Fruit fly (Drosophila melanogaster): ENCODE measurements around the gene tim.

The tim gene

DNA sequence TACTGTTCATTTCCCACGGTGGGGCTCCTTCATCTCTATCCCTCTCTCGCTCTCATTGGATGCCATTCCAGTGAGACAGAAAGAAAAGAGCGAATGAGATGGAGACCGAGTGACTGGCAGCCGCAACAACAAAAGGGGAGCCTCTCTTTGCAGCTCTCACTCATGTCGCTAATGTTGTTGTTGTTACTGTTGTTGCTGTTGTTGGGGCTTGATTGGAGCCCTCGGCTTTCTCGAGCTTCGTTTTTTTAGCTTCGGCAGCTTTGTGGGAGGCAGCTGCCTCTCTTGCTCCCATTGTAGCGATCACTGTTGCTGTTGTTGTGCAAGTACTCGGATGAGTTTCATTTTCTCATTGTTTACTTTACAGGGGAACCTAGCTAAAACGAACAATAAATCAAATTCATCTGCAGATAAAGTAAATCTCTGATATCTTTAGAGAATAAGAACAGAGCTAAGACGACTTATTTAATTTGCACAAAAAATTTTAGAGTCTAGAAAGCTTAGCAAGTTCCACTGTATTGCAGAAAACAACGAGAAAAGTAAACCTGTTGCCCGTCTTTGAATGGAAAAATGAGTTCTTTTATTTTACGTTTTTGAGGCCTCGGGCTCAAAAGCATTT, 26.4 kb upstream of the tim start (continued):
- TF ChIP-seq CG15514 (GFP tag; optimal IDR thresholded peaks at IDR 0.05), result no peak
- TF ChIP-seq CG42726 (GFP tag; IDR thresholded peaks at IDR 0.05; ENCODE audit: partially characterized antibody), result no peak
- TF ChIP-seq row (GFP tag; IDR thresholded peaks at IDR 0.05), result peak; percentile 65
- TF ChIP-seq amos (GFP tag; IDR thresholded peaks at IDR 0.05; ENCODE audit: partially characterized antibody), result no peak
- TF ChIP-seq lbe (GFP tag; optimal IDR thresholded peaks at IDR 0.05), result peak; percentile 55
- peak; percentile 11 for TF ChIP-seq CG30431 (GFP tag; optimal IDR thresholded peaks at IDR 0.05)
- peak; percentile 61 for TF ChIP-seq Ssrp (tag; optimal IDR thresholded peaks at IDR 0.05)
- peak; percentile 29 for TF ChIP-seq CG5245 (GFP tag; optimal IDR thresholded peaks at IDR 0.05)
- peak; percentile 37; the same call in 1 of the 2 replicates for TF ChIP-seq CG32532 (GFP tag; IDR thresholded peaks at IDR 0.05)
- no peak for TF ChIP-seq Ravus (GFP tag; IDR thresholded peaks at IDR 0.05)
- TF ChIP-seq Dref (GFP tag; IDR thresholded peaks at IDR 0.05), result no peak
- TF ChIP-seq CG5953 (GFP tag; IDR thresholded peaks at IDR 0.05), result no peak
- TF ChIP-seq NfI (GFP tag; optimal IDR thresholded peaks at IDR 0.05), result peak; percentile 49
- 0 out of 3 replicates have a peak, but pooled peaks have one; percentile 56 for TF ChIP-seq CG2199 (GFP tag; IDR thresholded peaks at IDR 0.05)
- no peak for TF ChIP-seq TFAM (GFP tag; optimal IDR thresholded peaks at IDR 0.05)
- TF ChIP-seq CG3847 (GFP tag; IDR thresholded peaks at IDR 0.05), result peak; percentile 35; the same call in 1 of the 2 replicates
- no peak for TF ChIP-seq Dll (GFP tag; IDR thresholded peaks at IDR 0.05; ENCODE audit: partially characterized antibody)
- TF ChIP-seq ac (GFP tag; optimal IDR thresholded peaks at IDR 0.05), result no peak
- 0 out of 4 replicates have a peak, but pooled peaks have one; percentile 22 for TF ChIP-seq Gug (GFP tag; IDR thresholded peaks at IDR 0.05)
- peak; percentile 3 for TF ChIP-seq bcd (GFP tag; optimal IDR thresholded peaks at IDR 0.05)
- peak; percentile 48; the same call in 1 of the 2 replicates for TF ChIP-seq stc (GFP tag; IDR thresholded peaks at IDR 0.05)
- TF ChIP-seq CG16779 (GFP tag; IDR thresholded peaks at IDR 0.05), result no peak
- TF ChIP-seq CG30020 (tag; optimal IDR thresholded peaks at IDR 0.05), result no peak
- TF ChIP-seq dysf (GFP tag; IDR thresholded peaks at IDR 0.05), result peak; percentile 56
- peak; percentile 13 for TF ChIP-seq CG17568 (GFP tag; optimal IDR thresholded peaks at IDR 0.05)
- no peak for TF ChIP-seq NK7.1 (GFP tag; optimal IDR thresholded peaks at IDR 0.05)
- TF ChIP-seq zfh2 (GFP tag; optimal IDR thresholded peaks at IDR 0.05), result no peak
- TF ChIP-seq CG13287 (GFP tag; IDR thresholded peaks at IDR 0.05; ENCODE audit: partially characterized antibody), result no peak
- TF ChIP-seq CG4820 (GFP tag; optimal IDR thresholded peaks at IDR 0.05), result peak; percentile 19
- TF ChIP-seq CG2712 (tag; optimal IDR thresholded peaks at IDR 0.05), result peak; percentile 72
- peak; percentile 33 for TF ChIP-seq CG9817 (tag; optimal IDR thresholded peaks at IDR 0.05)
- TF ChIP-seq br (optimal IDR thresholded peaks at IDR 0.05), result no peak
- no peak for TF ChIP-seq schlank (tag; optimal IDR thresholded peaks at IDR 0.05)
- peak; percentile 47; the same call in 1 of the 2 replicates for TF ChIP-seq CG32772 (GFP tag; IDR thresholded peaks at IDR 0.05)
- TF ChIP-seq C15 (GFP tag; IDR thresholded peaks at IDR 0.05), result no peak
- TF ChIP-seq Nf-YA (GFP tag; IDR thresholded peaks at IDR 0.05), result no peak
- 0 out of 3 replicates have a peak, but pooled peaks have one; percentile 13 for TF ChIP-seq zen2 (GFP tag; IDR thresholded peaks at IDR 0.05; ENCODE audit: partially characterized antibody)
- no peak for TF ChIP-seq Doc3 (GFP tag; IDR thresholded peaks at IDR 0.05; ENCODE audit: partially characterized antibody)
- no peak for TF ChIP-seq crc (GFP tag; optimal IDR thresholded peaks at IDR 0.05)
- TF ChIP-seq CG10321 (GFP tag; IDR thresholded peaks at IDR 0.05), result no peak
- peak; percentile 69 for TF ChIP-seq unpg (GFP tag; optimal IDR thresholded peaks at IDR 0.05)
- no peak for TF ChIP-seq Usf (GFP tag; optimal IDR thresholded peaks at IDR 0.05)
- no peak for TF ChIP-seq vfl (GFP tag; optimal IDR thresholded peaks at IDR 0.05)
- TF ChIP-seq D19B (GFP tag; optimal IDR thresholded peaks at IDR 0.05), result no peak
- no peak for TF ChIP-seq Stat92E (GFP tag; optimal IDR thresholded peaks at IDR 0.05)
- no peak for TF ChIP-seq CG6765 (GFP tag; optimal IDR thresholded peaks at IDR 0.05)
- TF ChIP-seq ap (GFP tag; IDR thresholded peaks at IDR 0.05), result peak; percentile 38; the same call in 1 of the 2 replicates
- peak; percentile 32 for TF ChIP-seq bab2 (GFP tag; optimal IDR thresholded peaks at IDR 0.05)
- peak; percentile 9 for TF ChIP-seq CG2116 (GFP tag; optimal IDR thresholded peaks at IDR 0.05)
- TF ChIP-seq sens (GFP tag), result peak; percentile 91
